Fruit fly (Drosophila melanogaster) whole organism, embryonic: Measurements from ENCODE around the gene Chrac-14.

Experiments
- Aef1 ChIP-seq: fragments of 200-800 bp; sonication (Bioruptor generic); IDR thresholded peaks from 3 replicates; pipeline ENCODE4 v1.3.6; 2022; ENCODE audit warnings: missing biosample characterization, missing genetic modification characterization
- CG10654 ChIP-seq: fragments of 200-800 bp; sonication (Bioruptor generic); optimal IDR thresholded peaks from 2 replicates; lab custom pipeline; 2016; ENCODE audit warnings: missing biosample characterization, missing genetic modification characterization
- CG11504 ChIP-seq: fragments of 200-800 bp; sonication (Bioruptor generic); optimal IDR thresholded peaks from 3 replicates; lab custom pipeline; 2019; ENCODE audit warnings: missing biosample characterization, mild to moderate bottlenecking, missing genetic modification characterization, moderate library complexity
- CG11696 ChIP-seq: fragments of 200-800 bp; sonication (Bioruptor generic); IDR thresholded peaks from 2 replicates; pipeline ENCODE4 v1.3.6; 2022; ENCODE audit warnings: missing biosample characterization, missing genetic modification characterization
- CG12155 ChIP-seq: fragments of 200-800 bp; sonication (Bioruptor generic); optimal IDR thresholded peaks from 3 replicates; lab custom pipeline; 2016; ENCODE audit warnings: missing biosample characterization, missing genetic modification characterization
- CG12391 ChIP-seq: fragments of 200-800 bp; sonication (Bioruptor generic); optimal IDR thresholded peaks from 3 replicates; lab custom pipeline; 2018; ENCODE audit warnings: missing biosample characterization, mild to moderate bottlenecking, missing genetic modification characterization, moderate library complexity
- CG14014 ChIP-seq: fragments of 200-800 bp; sonication (Bioruptor generic); IDR thresholded peaks from 2 replicates; pipeline ENCODE4 v1.3.6; 2022; ENCODE audit warnings: missing biosample characterization, missing genetic modification characterization
- CG14441 ChIP-seq: fragments of 200-800 bp; sonication (Bioruptor generic); IDR thresholded peaks from 2 replicates; pipeline ENCODE4 v1.3.6; 2022; ENCODE audit warnings: missing biosample characterization, missing genetic modification characterization
- CG15601 ChIP-seq: fragments of 200-800 bp; sonication (Bioruptor generic); optimal IDR thresholded peaks from 3 replicates; lab custom pipeline; 2019; ENCODE audit warnings: missing biosample characterization, mild to moderate bottlenecking, missing genetic modification characterization, moderate library complexity
- CG17359 ChIP-seq: fragments of 200-800 bp; sonication (Bioruptor generic); optimal IDR thresholded peaks from 3 replicates; lab custom pipeline; 2018; ENCODE audit warnings: missing biosample characterization, mild to moderate bottlenecking, missing genetic modification characterization, moderate library complexity
- CG2116 ChIP-seq: fragments of 200-800 bp; sonication (Bioruptor generic); optimal IDR thresholded peaks from 3 replicates; lab custom pipeline; 2018; ENCODE audit warnings: missing biosample characterization, mild to moderate bottlenecking, missing genetic modification characterization
- CG3163 ChIP-seq: fragments of 200-800 bp; sonication (Bioruptor generic); optimal IDR thresholded peaks from 3 replicates; lab custom pipeline; 2016; ENCODE audit warnings: missing biosample characterization, missing genetic modification characterization
- CG33557 ChIP-seq: fragments of 200-800 bp; sonication (Bioruptor generic); optimal IDR thresholded peaks from 2 replicates; lab custom pipeline; 2019; ENCODE audit warnings: missing biosample characterization, mild to moderate bottlenecking, missing genetic modification characterization, moderate library complexity
- CG3726 ChIP-seq: fragments of 200-800 bp; sonication (Bioruptor generic); IDR thresholded peaks from 3 replicates; pipeline ENCODE4, ENCODE4 v1.3.6; 2022; ENCODE audit warnings: missing biosample characterization, missing genetic modification characterization
- CG3838 ChIP-seq: fragments of 200-800 bp; sonication (Bioruptor generic); optimal IDR thresholded peaks from 3 replicates; lab custom pipeline; 2016; ENCODE audit warnings: missing biosample characterization, missing genetic modification characterization
- CG5245 ChIP-seq: fragments of 200-800 bp; sonication (Bioruptor generic); optimal IDR thresholded peaks from 3 replicates; lab custom pipeline; 2016; ENCODE audit warnings: missing biosample characterization, missing genetic modification characterization
- CG6813 ChIP-seq: fragments of 200-800 bp; sonication (Bioruptor generic); optimal IDR thresholded peaks from 2 replicates; lab custom pipeline; 2017; ENCODE audit warnings: missing biosample characterization, missing genetic modification characterization, mild to moderate bottlenecking, moderate library complexity, missing genetic modification reagents
- CG8281 ChIP-seq: fragments of 200-800 bp; sonication (Bioruptor generic); optimal IDR thresholded peaks from 2 replicates; lab custom pipeline; 2018; ENCODE audit warnings: missing biosample characterization, mild to moderate bottlenecking, missing genetic modification characterization, moderate library complexity
- CG9215 ChIP-seq: fragments of 200-800 bp; sonication (Bioruptor generic); IDR thresholded peaks from 2 replicates; pipeline ENCODE4 v1.3.6; 2022; ENCODE audit warnings: missing biosample characterization, missing genetic modification characterization
- CG9817 ChIP-seq: fragments of 200-800 bp; sonication (Bioruptor generic); optimal IDR thresholded peaks from 2 replicates; lab custom pipeline; 2018; ENCODE audit warnings: missing biosample characterization, mild to moderate bottlenecking, missing genetic modification characterization, moderate library complexity
- CG9876 ChIP-seq: fragments of 200-800 bp; sonication (Bioruptor generic); optimal IDR thresholded peaks from 2 replicates; lab custom pipeline; 2016; ENCODE audit warnings: missing biosample characterization, missing genetic modification characterization
- Fer3 ChIP-seq: fragments of 200-800 bp; sonication (Bioruptor generic); optimal IDR thresholded peaks from 2 replicates; lab custom pipeline; 2018; ENCODE audit warnings: missing biosample characterization, mild to moderate bottlenecking, missing genetic modification characterization, moderate library complexity
- Hmr ChIP-seq: fragments of 200-800 bp; sonication (Bioruptor generic); optimal IDR thresholded peaks from 3 replicates; lab custom pipeline; 2017; ENCODE audit warnings: mild to moderate bottlenecking, missing biosample characterization, missing genetic modification reagents, missing genetic modification characterization
- Med ChIP-seq: fragments of 200-800 bp; sonication (Bioruptor generic); peaks from one replicate; lab custom pipeline; 2016; ENCODE audit warnings: missing biosample characterization, missing genetic modification characterization, mild to moderate bottlenecking, inconsistent platforms, moderate library complexity
- NC2β ChIP-seq: fragments of 200-800 bp; sonication (Bioruptor generic); optimal IDR thresholded peaks from 2 replicates; lab custom pipeline; 2016; ENCODE audit warnings: missing biosample characterization, missing genetic modification characterization
- Xrp1 ChIP-seq: fragments of 200-800 bp; sonication (Bioruptor generic); IDR thresholded peaks from 2 replicates; pipeline ENCODE4 v1.3.6; 2022; ENCODE audit warnings: missing biosample characterization, missing genetic modification characterization
- YL-1 ChIP-seq: fragments of 200-800 bp; sonication (Bioruptor generic); optimal IDR thresholded peaks from 3 replicates; lab custom pipeline; 2017; ENCODE audit warnings: missing biosample characterization, mild to moderate bottlenecking, missing genetic modification characterization
- chif ChIP-seq, 2 experiments: fragments of 200-800 bp; sonication (Bioruptor generic); optimal IDR thresholded peaks; 3 replicates each; lab custom pipeline; 2016; ENCODE audit warnings: missing biosample characterization in 2 of 2, missing genetic modification characterization in 2 of 2
- crol ChIP-seq: fragments of 200-800 bp; sonication (Bioruptor generic); IDR thresholded peaks from 2 replicates; pipeline ENCODE4 v1.3.6; 2022; ENCODE audit warnings: missing biosample characterization, missing genetic modification characterization
- dpn ChIP-seq, 2 experiments: fragments of 200-800 bp; sonication (Bioruptor generic); optimal IDR thresholded peaks; 3 replicates each; lab custom pipeline; 2016; ENCODE audit warnings: missing biosample characterization in 2 of 2, missing genetic modification characterization in 2 of 2
- fru ChIP-seq: fragments of >200 bp; optimal IDR thresholded peaks from 2 replicates; lab custom pipeline; 2017
- gem ChIP-seq: fragments of 200-800 bp; sonication (Bioruptor generic); optimal IDR thresholded peaks from 2 replicates; lab custom pipeline; 2019; ENCODE audit warnings: missing biosample characterization, mild to moderate bottlenecking, missing genetic modification characterization, moderate library complexity
- nau ChIP-seq: fragments of 200-800 bp; sonication (Bioruptor generic); optimal IDR thresholded peaks from 3 replicates; lab custom pipeline; 2017; ENCODE audit warnings: missing biosample characterization, mild to moderate bottlenecking, missing genetic modification characterization, missing genetic modification reagents
- nerfin-1 ChIP-seq: fragments of 200-800 bp; sonication (Bioruptor generic); optimal IDR thresholded peaks from 3 replicates; lab custom pipeline; 2019; ENCODE audit warnings: missing biosample characterization, mild to moderate bottlenecking, missing genetic modification characterization, moderate library complexity
- nerfin-2 ChIP-seq: fragments of 200-800 bp; sonication (Bioruptor generic); IDR thresholded peaks from 2 replicates; pipeline ENCODE4 v1.3.6; 2022; ENCODE audit warnings: missing biosample characterization, missing genetic modification characterization; ENCODE audit not compliant: partially characterized antibody
- org-1 ChIP-seq: fragments of 200-800 bp; sonication (Bioruptor generic); optimal IDR thresholded peaks from 2 replicates; lab custom pipeline; 2017; ENCODE audit warnings: missing biosample characterization, missing genetic modification characterization
- otp ChIP-seq: fragments of 200-800 bp; sonication (Bioruptor generic); IDR thresholded peaks from 3 replicates; pipeline ENCODE4, ENCODE4 v1.3.6; 2022; ENCODE audit warnings: missing biosample characterization, missing genetic modification characterization
- prd ChIP-seq, 3 experiments: fragments of >200 bp in 2 of 3; fragments of 200-800 bp in 1 of 3; sonication (Bioruptor generic) in 1 of 3; optimal IDR thresholded peaks in 2 of 3; IDR thresholded peaks in 1 of 3; 2 replicates in 2 of 3; 3 replicates in 1 of 3; pipeline versions ENCODE4 v1.3.6 to Lab custom; 2017 to 2022; ENCODE audit warnings: missing biosample characterization in 1 of 3, missing genetic modification characterization in 1 of 3
- pros ChIP-seq: fragments of 200-800 bp; sonication (Bioruptor generic); optimal IDR thresholded peaks from 3 replicates; lab custom pipeline; 2019; ENCODE audit warnings: missing biosample characterization, mild to moderate bottlenecking, missing genetic modification characterization, moderate library complexity
- pzg ChIP-seq: fragments of 200-800 bp; sonication (Bioruptor generic); optimal IDR thresholded peaks from 3 replicates; lab custom pipeline; 2018; ENCODE audit warnings: missing biosample characterization, mild to moderate bottlenecking, missing genetic modification characterization, moderate library complexity
- run ChIP-seq: fragments of 200-800 bp; sonication (Bioruptor generic); optimal IDR thresholded peaks from 3 replicates; lab custom pipeline; 2018; ENCODE audit warnings: missing biosample characterization, mild to moderate bottlenecking, missing genetic modification characterization
- sd ChIP-seq: fragments of 200-800 bp; sonication (Bioruptor generic); optimal IDR thresholded peaks from 3 replicates; lab custom pipeline; 2018; ENCODE audit warnings: missing biosample characterization, mild to moderate bottlenecking, missing genetic modification characterization, moderate library complexity
- sr ChIP-seq: fragments of 200-800 bp; sonication (Bioruptor generic); IDR thresholded peaks from 3 replicates; pipeline ENCODE4 v1.3.6; 2022; ENCODE audit warnings: missing biosample characterization, missing genetic modification characterization
- sug ChIP-seq: fragments of 200-800 bp; optimal IDR thresholded peaks from 2 replicates; lab custom pipeline; 2019; ENCODE audit warnings: missing biosample characterization, mild to moderate bottlenecking, missing genetic modification characterization, moderate library complexity
- tin ChIP-seq: fragments of 200-800 bp; sonication (Bioruptor generic); optimal IDR thresholded peaks from 3 replicates; lab custom pipeline; 2016; ENCODE audit warnings: missing biosample characterization, missing genetic modification characterization
- tll ChIP-seq, 2 experiments: fragments of 200-800 bp in 1 of 2; fragments of >200 bp in 1 of 2; sonication (Bioruptor generic) in 1 of 2; optimal IDR thresholded peaks; 2 replicates each; lab custom pipeline; 2017 to 2019; ENCODE audit warnings: missing biosample characterization in 2 of 2, missing genetic modification characterization in 2 of 2, mild to moderate bottlenecking in 1 of 2, moderate library complexity in 1 of 2
- trem ChIP-seq: fragments of 200-800 bp; optimal IDR thresholded peaks from 3 replicates; lab custom pipeline; 2019; ENCODE audit warnings: missing biosample characterization, mild to moderate bottlenecking, missing genetic modification characterization, moderate library complexity
- zfh2 ChIP-seq: fragments of 200-800 bp; sonication (Bioruptor generic); optimal IDR thresholded peaks from 2 replicates; lab custom pipeline; 2016; ENCODE audit warnings: missing biosample characterization, missing genetic modification characterization

Gene Chrac-14

DNA sequence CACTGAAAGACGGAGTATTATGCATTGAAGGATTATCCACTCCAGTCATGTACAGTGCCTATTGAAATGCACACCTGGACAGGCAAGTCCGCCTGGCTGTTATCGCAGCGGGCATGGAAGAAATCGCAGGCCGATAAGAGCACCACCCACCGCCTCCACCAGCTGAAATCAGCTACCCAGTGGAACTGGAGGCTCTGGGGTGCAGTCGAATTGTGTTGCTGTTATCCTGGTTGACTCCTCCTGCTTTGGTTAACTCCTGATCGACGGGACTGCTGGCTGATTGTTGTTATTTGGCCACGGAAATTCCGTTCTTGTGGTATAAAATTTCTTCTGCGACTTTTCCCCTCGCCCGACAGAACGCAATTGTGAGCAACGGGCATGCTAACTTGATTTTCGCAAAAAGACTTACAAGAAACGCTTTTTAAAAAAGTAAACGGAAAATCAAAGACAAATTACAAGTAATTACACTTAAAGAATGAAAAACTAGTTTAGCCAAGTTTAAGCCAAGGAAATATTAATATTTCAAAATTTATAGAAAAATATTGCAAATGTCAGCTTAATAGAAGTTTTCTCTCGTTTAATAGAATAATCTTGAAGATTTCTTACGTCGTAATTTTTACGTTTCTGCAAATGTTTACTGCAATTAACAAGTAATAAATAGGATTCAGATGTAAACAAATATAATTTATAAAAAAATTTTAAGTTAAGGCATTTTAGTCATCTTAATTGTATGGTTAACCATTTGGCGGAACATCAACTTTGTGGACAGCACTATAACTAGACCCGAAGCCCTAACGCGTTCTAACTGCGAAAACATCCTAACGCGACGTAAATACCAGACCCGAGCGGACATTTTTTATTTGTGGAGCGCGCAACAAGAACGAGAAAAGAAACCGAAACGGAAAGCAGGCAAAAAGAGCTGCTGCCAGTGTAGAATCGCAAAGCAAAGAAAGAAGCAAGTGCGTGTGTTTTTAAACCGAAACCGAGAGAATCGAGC, 22.0 kb upstream of the Chrac-14 start, which contains the start of the genes CG13398 and Akap200 (continued):
- TF ChIP-seq CG3838 (no peak), pros (peak; percentile 24), trem (tag; lab: Kevin White, UChicago) (peak; percentile 98), tin (GFP tag; lab: Kevin White, UChicago) (no peak), prd (optimal IDR thresholded peaks at IDR 0.05; lab: Kevin White, UChicago) (no peak), prd (GFP tag; IDR thresholded peaks at IDR 0.05; lab: Robert Waterston, UW) (peak; percentile 47; the same call in 1 of the 3 replicates), otp (no peak), crol (GFP tag; lab: Robert Waterston, UW) (peak; percentile 90), CG9876 (GFP tag; lab: Kevin White, UChicago) (no peak), zfh2 (no peak), run (tag; lab: Kevin White, UChicago) (no peak), CG9817 (peak; percentile 33), CG8281 (tag; lab: Kevin White, UChicago) (no peak), sr (GFP tag; lab: Robert Waterston, UW) (no peak), fru (no peak), Fer3 (tag; lab: Kevin White, UChicago) (no peak), Hmr (peak; percentile 3), CG10654 (no peak), CG5245 (GFP tag; lab: Kevin White, UChicago) (no peak), CG3726 (GFP tag; lab: Robert Waterston, UW) (no peak), CG14441 (GFP tag; lab: Robert Waterston, UW) (0 out of 2 replicates have a peak, but pooled peaks have one; percentile 17), CG15601 (tag; lab: Kevin White, UChicago) (no peak), CG11696 (GFP tag; lab: Robert Waterston, UW) (no peak), CG12391 (tag; lab: Kevin White, UChicago) (peak; percentile 65), Xrp1 (GFP tag; lab: Robert Waterston, UW) (no peak), pzg (GFP tag; lab: Kevin White, UChicago) (peak; percentile 49), nau (GFP tag; lab: Kevin White, UChicago) (no peak), NC2β (GFP tag; lab: Kevin White, UChicago) (no peak), CG9215 (0 out of 2 replicates have a peak, but pooled peaks have one; percentile 30), CG11504 (tag; lab: Kevin White, UChicago) (no peak), sd (tag; lab: Kevin White, UChicago) (peak; percentile 26), sug (tag; lab: Kevin White, UChicago) (peak; percentile 14), chif (GFP tag; optimal IDR thresholded peaks at IDR 0.05; lab: Kevin White, UChicago) (no peak), Aef1 (GFP tag; lab: Robert Waterston, UW) (no peak), tll (GFP tag; optimal IDR thresholded peaks at IDR 0.05; lab: Kevin White, UChicago) (no peak), Med (peak; percentile 76), CG33557 (GFP tag; lab: Kevin White, UChicago) (peak; percentile 6), nerfin-2 (no peak), CG17359 (tag; lab: Kevin White, UChicago) (no peak), CG12155 (peak; percentile 37), nerfin-1 (tag; lab: Kevin White, UChicago) (no peak), CG6813 (GFP tag; lab: Kevin White, UChicago) (no peak), dpn (GFP tag; optimal IDR thresholded peaks at IDR 0.05; lab: Kevin White, UChicago) (peak in 1 of 2 experiments; percentile 9), gem (tag; lab: Kevin White, UChicago) (no peak), CG2116 (GFP tag; lab: Kevin White, UChicago) (peak; percentile 27), YL-1 (GFP tag; lab: Kevin White, UChicago) (peak; percentile 17), org-1 (GFP tag; lab: Kevin White, UChicago) (no peak), CG14014 (no peak), CG3163 (no peak)
